Fruit fly (Drosophila melanogaster): ENCODE results near the gene CG1024.

CG1024 gene

dm6 chr3R:6413771-6414438 lies 33.8 kb upstream of the CG1024 start:
- no peak for TF ChIP-seq CG17801 (GFP tag; optimal IDR thresholded peaks at IDR 0.05; ENCODE audit: partially characterized antibody)

DNA sequence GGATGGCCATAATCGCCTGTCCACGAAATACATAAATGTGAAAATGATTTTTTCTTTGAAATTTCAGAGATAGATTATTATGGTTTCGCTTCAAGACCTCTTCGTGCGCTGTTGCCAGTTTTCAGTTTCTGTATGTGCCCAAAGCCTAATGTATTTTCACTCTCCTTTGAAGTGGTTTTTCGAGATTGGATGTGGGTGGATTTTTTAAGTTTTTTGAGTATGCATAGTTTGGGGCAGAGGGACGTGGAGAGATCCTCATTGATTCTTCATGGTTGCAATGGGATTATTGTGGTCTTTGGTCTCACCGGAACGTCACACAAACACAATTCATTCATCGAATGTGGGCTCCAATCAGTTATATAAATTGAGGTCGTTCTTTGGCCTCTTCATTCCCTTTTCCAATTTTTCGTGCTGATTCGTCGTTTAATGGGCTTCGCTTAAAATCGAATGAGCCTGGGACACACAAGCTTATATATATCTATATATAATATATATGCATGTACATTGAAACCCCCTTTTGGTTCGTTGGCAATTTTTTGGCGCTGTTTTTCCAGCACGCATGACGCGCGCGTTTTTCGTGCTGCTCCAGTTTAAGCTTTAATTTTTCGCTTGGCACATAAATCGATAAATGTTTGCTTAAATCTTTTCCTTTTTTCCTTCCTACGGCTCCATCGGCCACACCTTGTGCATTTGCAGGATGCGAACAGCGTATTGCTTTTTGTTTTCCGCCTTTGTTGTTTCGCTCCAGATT lies 31.5 kb upstream of the CG1024 start:
- no peak for TF ChIP-seq CG17801 (GFP tag; optimal IDR thresholded peaks at IDR 0.05; ENCODE audit: partially characterized antibody)

DNA sequence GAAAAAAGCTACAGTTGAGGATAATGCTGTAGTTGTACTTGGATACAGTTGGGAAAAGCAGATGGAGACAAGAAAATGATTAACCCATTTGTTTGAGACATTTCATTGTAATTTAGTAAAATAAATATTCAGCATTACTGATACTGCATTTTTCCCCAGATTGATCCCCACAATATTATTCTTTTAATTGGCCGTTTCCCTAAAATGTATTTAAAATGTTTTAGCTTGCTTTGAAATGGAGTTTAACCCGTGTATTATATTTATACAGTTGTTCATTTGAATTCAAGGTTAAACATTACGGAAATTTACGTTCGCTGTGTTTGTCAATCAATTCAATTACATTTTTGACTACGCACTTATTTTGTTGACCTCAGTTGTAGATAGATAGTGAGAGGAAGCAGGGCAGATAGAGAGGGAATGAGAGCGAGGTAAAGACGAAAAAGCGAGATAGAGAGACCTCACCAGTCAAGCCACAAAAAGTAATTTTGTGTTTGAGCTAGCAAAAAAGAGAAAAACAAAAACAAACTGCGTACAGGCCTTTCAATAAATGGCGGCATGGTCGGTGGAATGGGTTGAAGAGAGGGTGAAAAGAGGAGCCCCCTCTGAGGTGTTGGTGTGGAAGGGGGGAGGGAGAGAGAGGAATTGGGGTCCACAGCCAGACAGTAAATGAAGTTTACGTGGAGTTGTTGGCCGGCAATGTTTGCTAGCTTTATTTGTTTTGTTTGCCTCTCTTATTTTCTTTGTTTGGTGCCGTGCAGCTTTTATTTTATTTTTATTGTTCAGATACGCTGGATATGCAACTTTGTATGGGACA lies 30.5 kb upstream of the CG1024 start:
- TF ChIP-seq CG17801 (GFP tag; optimal IDR thresholded peaks at IDR 0.05; ENCODE audit: partially characterized antibody): peak; percentile 16

dm6 chr3R:6409153-6409571 lies 29.0 kb upstream of the CG1024 start:
- TF ChIP-seq CG17801 (GFP tag; optimal IDR thresholded peaks at IDR 0.05; ENCODE audit: partially characterized antibody): no peak

- TF ChIP-seq CG17801 (GFP tag; optimal IDR thresholded peaks at IDR 0.05; ENCODE audit: partially characterized antibody): no peak
Observed at dm6 chr3R:6408467-6408866, 28.3 kb upstream of the CG1024 start.

DNA sequence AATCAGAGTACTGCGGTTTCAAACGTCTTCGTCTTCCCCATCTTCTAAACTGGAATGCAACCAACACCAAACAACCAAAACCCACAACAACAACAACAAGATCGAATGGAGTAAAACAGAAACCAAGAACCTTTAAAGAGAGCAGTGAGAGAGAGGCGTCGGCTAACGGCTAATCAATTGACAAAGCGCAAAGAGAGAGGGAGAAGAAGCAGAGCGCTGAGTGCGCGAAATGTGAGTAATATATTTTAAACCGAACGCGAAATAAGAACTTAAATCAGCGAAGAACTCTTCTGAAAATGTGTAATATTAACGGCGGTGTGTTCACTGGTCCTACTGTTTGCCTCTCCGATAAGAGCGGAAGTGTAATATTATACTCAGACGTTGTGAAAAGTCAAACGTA lies 27.4 kb upstream of the CG1024 start:
- no peak for TF ChIP-seq CG17801 (GFP tag; optimal IDR thresholded peaks at IDR 0.05; ENCODE audit: partially characterized antibody)

dm6 chr3R:6406566-6407098 lies 26.5 kb upstream of the CG1024 start, which contains the start of gene gpp:
Gene gpp, plus strand, starts transcription at chr3R:6406855.
- peak; percentile 51 for TF ChIP-seq CG17801 (GFP tag; optimal IDR thresholded peaks at IDR 0.05; ENCODE audit: partially characterized antibody)

dm6 chr3R:6405674-6406565 lies 25.8 kb upstream of the CG1024 start, which contains the start of gene Dmtn:
Gene Dmtn, minus strand, starts transcription at chr3R:6405895.
- peak; percentile 58 for TF ChIP-seq CG17801 (GFP tag; optimal IDR thresholded peaks at IDR 0.05; ENCODE audit: partially characterized antibody)

DNA sequence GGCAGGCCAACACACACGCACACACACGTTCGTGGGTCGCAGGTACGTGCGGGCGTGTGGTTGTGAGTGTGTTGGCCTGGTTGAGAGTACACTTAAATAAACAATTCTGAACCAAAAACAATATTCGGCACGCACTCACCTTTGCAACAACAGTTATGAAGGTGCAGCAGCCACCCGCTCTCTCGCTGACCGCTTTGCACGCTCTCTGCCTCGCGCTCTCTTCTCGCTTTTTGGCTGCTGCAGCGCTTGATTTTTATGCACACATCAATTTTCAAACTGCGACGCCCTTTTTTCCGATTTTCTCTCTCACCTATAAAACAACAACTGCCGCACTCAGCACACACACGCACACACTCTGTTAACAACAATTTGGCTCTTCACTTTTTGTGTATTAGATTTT lies 25.1 kb upstream of the CG1024 start:
- no peak for TF ChIP-seq CG17801 (GFP tag; optimal IDR thresholded peaks at IDR 0.05; ENCODE audit: partially characterized antibody)

DNA sequence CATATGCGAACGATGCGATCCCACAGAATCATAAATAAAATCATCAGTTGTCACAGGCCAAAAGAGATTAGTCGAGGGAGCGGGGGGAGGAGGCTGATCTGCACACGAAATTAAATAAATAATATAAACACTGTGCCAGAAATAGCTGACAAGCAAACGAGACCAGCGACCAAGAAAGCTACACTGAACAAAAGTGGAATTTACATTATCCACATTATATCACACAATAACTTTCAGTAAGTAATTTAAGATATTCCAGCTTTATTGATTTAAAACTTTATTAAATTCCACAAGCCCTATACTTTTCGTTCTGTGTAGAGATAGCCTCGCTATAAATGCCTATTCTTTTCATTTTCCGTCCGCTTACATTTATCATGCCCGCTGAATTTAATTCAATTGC lies 24.0 kb upstream of the CG1024 start:
- TF ChIP-seq CG17801 (GFP tag; optimal IDR thresholded peaks at IDR 0.05; ENCODE audit: partially characterized antibody): peak; percentile 47

DNA sequence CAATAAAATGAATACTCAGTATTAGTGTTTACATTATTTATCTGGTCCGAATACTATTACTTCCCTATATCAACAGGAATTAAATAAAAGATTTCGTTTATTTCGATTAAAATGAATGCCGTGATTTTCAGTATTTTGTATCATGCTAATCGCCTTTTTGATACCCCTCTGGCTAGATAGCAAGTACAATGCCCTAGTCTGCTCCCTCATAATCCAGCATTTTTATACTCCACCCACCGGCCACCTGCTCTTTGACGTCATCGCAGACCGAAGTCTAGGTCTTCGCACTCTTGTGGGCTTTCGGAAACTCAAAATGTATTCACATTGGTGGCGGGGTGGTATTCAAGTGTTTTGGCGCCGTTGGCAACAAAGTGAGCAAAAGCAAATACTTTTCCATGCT lies 23.5 kb upstream of the CG1024 start:
- TF ChIP-seq CG17801 (GFP tag; optimal IDR thresholded peaks at IDR 0.05; ENCODE audit: partially characterized antibody): no peak

dm6 chr3R:6402522-6403171 lies 22.5 kb upstream of the CG1024 start:
- TF ChIP-seq CG17801 (GFP tag; optimal IDR thresholded peaks at IDR 0.05; ENCODE audit: partially characterized antibody): no peak

dm6 chr3R:6401522-6401844 lies 21.4 kb upstream of the CG1024 start:
- no peak for TF ChIP-seq CG17801 (GFP tag; optimal IDR thresholded peaks at IDR 0.05; ENCODE audit: partially characterized antibody)

All from ovary, adult (tissue).